Worm (Caenorhabditis elegans): Measurements from ENCODE around the gene str-248.
"Not testable (repeated sequence)": the region's sequence is repeated elsewhere in the genome, so short reads cannot be mapped to it uniquely, and the experiment has no call there.

str-248 gene

DNA sequence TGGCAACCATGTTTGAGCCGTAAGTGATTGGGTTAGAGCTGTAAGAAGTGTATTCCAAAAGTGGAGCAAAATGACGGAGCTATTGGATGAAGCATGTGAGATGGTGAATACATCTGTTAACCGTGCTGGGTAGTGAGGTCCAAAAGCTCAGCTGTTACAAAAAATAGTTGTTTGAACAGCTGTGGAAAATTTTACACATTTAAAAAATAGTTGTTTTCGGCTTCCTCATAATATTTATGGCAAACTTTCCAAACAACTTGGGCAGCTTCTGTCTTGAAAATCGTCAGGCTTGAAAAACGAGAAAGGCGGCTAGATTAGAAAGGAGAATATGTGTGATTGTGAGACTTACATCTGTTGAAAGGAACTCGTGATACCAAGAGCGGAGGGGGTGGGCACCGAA is 24.4 kb downstream of the str-248 start, which contains the start of gene fbxa-154:
TSS of gene fbxa-154 (minus strand) at position 101 of the 400 bp plus-strand sequence.
- no peak for TF ChIP-seq ama-1 (optimal IDR thresholded peaks at IDR 0.05)
- no peak for TF ChIP-seq ceh-13 (GFP tag; optimal IDR thresholded peaks at IDR 0.05)
- TF ChIP-seq tbx-11 (GFP tag; IDR thresholded peaks at IDR 0.05) = no peak
- TF ChIP-seq sea-1 (GFP tag; conservative IDR thresholded peaks at IDR 0.05) = no peak
- no peak for TF ChIP-seq hnd-1 (tag; optimal IDR thresholded peaks at IDR 0.05)
- TF ChIP-seq scrt-1 (GFP tag; IDR thresholded peaks at IDR 0.05) = no peak
- no peak for TF ChIP-seq F13C5.2 (tag; optimal IDR thresholded peaks at IDR 0.05)
- TF ChIP-seq ets-7 (tag; optimal IDR thresholded peaks at IDR 0.05) = no peak
- no peak for TF ChIP-seq hmg-4 (GFP tag; optimal IDR thresholded peaks at IDR 0.05)
- no peak for TF ChIP-seq hmbx-1 (tag; optimal IDR thresholded peaks at IDR 0.05)
- TF ChIP-seq tbx-37 (GFP tag; conservative IDR thresholded peaks at IDR 0.05) = no peak
- TF ChIP-seq B0310.2 (tag; optimal IDR thresholded peaks at IDR 0.05) = no peak
- no peak for TF ChIP-seq flt-1 (GFP tag; IDR thresholded peaks at IDR 0.05)
- TF ChIP-seq ceh-36 (tag; optimal IDR thresholded peaks at IDR 0.05) = no peak
- TF ChIP-seq tra-4 (tag; optimal IDR thresholded peaks at IDR 0.05) = no peak

DNA sequence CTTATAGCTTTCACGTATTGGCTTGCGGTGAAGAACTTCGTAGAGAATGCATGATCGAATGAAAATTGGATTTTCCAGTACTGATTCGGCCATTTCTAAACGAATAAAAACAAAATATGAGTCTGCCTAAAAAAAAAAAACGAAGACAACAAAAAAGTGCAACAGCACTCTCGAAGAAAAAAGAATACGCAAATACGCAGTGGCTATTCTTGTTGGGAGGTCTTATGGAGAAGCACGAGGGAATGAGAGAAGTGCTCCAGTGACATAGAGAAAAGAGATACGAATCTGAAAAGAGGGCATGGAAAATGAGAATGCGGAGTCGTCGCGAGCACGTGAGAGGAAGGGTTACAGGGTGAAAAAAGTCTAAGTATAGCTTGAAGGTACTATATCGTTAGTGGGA is 27.2 kb downstream of the str-248 start, which contains the start of gene fbxa-152:
TSS of gene fbxa-152 (minus strand) at position 101 of the 400 bp plus-strand sequence.
- no peak for TF ChIP-seq flt-1 (GFP tag; IDR thresholded peaks at IDR 0.05)
- no peak for TF ChIP-seq hmg-4 (GFP tag; optimal IDR thresholded peaks at IDR 0.05)
- no peak for TF ChIP-seq hmbx-1 (tag; optimal IDR thresholded peaks at IDR 0.05)
- TF ChIP-seq scrt-1 (GFP tag; IDR thresholded peaks at IDR 0.05) = no peak
- TF ChIP-seq pes-1 (GFP tag; IDR thresholded peaks at IDR 0.05) = no peak
- no peak for TF ChIP-seq hnd-1 (tag; optimal IDR thresholded peaks at IDR 0.05)
- no peak for TF ChIP-seq sea-1 (GFP tag; conservative IDR thresholded peaks at IDR 0.05)
- TF ChIP-seq tra-4 (tag; optimal IDR thresholded peaks at IDR 0.05) = no peak
- no peak for TF ChIP-seq ceh-13 (GFP tag; optimal IDR thresholded peaks at IDR 0.05)
- no peak for TF ChIP-seq tbx-11 (GFP tag; IDR thresholded peaks at IDR 0.05)
- no peak for TF ChIP-seq B0310.2 (tag; optimal IDR thresholded peaks at IDR 0.05)
- TF ChIP-seq ceh-36 (tag; optimal IDR thresholded peaks at IDR 0.05) = no peak
- no peak for TF ChIP-seq F13C5.2 (tag; optimal IDR thresholded peaks at IDR 0.05)
- no peak for TF ChIP-seq ama-1 (optimal IDR thresholded peaks at IDR 0.05)
- no peak for TF ChIP-seq aly-1 (tag; optimal IDR thresholded peaks at IDR 0.05)

DNA sequence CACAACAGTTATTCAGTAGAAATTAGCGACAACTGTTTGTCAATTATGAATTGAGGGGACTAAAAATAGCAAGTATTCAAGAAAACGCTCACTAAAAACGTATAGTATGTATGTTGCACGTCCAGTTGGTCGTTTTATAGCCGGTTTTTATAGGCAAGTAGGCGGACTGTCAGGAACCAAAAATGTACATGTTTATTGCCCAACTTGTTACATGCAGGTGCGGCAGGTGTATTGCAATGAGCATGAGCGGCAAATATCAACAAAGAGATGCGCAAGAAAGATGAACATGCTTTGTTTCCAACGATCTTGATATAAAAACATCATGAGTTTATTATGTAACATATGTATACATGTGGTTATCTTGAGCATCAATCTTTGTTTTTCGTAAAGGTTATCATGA is 29.7 kb downstream of the str-248 start, which contains the start of gene B0391.14:
TSS of gene B0391.14 (minus strand) at position 101 of the 400 bp plus-strand sequence.
- TF ChIP-seq tbx-37 (GFP tag; conservative IDR thresholded peaks at IDR 0.05); ceh-36 (tag; optimal IDR thresholded peaks at IDR 0.05); hmbx-1 (tag; optimal IDR thresholded peaks at IDR 0.05): not testable (repeated sequence)

DNA sequence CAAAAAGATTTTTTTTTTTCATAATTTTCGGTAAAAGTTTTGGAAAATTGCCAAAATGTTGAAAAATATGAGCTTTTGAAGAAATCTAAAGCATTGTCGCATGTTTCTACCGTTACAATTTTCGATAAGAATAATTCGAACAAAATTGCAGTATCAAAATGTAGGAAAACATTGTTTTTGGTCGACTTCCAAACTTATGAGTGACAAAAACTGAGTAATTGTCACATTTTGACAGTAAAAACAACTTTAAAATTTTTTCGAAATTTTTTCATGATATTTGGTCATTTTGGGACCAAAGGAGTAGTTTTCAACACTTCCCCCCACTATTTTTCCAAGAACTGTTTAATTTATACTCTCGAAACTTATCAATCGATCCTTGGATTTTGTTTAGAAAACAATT is 34.9 kb downstream of the str-248 start, which contains the start of gene fbxa-139:
TSS of gene fbxa-139 (minus strand) at position 101 of the 400 bp plus-strand sequence.
- TF ChIP-seq scrt-1 (GFP tag; IDR thresholded peaks at IDR 0.05) (no peak), B0310.2 (tag; optimal IDR thresholded peaks at IDR 0.05) (no peak), ama-1 (optimal IDR thresholded peaks at IDR 0.05) (no peak), tbx-37 (GFP tag; conservative IDR thresholded peaks at IDR 0.05) (no peak), aly-1 (tag; optimal IDR thresholded peaks at IDR 0.05) (no peak), pes-1 (GFP tag; IDR thresholded peaks at IDR 0.05) (no peak), tbx-11 (GFP tag; IDR thresholded peaks at IDR 0.05) (no peak)

DNA sequence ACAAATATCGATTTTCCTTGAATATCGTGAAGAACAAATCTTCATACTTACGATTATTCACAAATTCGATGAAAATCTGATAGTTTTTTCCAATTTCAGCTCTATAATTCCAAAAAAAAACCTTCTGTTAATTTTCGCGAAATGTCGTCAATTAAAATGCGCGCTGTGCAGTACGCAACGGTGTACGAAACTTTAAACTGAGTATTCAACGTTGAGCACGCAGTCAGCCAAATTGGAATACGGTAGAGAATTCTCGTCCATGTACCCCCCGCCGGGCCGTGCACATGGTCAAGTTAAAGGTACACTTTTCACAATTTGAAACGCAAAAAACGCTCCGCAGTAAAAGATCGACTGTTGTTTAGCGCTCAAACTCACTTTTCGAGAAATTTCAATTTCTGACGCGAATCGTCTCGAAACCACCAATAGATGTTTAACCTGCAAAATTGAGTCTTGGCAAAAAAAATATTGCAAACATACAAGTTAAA is 39.2 kb downstream of the str-248 start, which contains the start of gene F28F8.7:
TSS of gene F28F8.7 (minus strand) at position 435 of the 485 bp plus-strand sequence.
- 0 out of 2 replicates have a peak, but pooled peaks have one; percentile 41 for TF ChIP-seq scrt-1 (GFP tag; IDR thresholded peaks at IDR 0.05)
- 0 out of 2 replicates have a peak, but pooled peaks have one; percentile 39 for TF ChIP-seq tbx-11 (GFP tag; IDR thresholded peaks at IDR 0.05)

DNA sequence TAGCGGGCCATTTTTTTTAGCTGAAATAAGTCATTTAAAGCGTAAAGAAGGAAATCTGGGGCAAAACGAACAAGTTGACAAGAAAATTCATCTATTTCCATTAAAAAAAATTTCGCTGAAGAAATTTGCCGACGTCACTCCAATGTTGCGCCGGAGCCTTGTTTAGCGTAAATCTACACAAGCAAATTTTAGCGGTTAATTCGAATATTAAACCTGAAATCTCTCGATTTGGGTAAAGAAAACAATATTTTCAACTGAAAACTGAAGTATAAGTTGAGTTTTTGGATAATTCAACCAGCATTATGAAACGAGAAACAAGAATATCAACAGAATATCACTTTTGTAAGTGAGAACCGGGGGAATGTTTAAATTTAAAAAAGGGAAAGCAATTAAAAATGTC is 51.1 kb downstream of the str-248 start, which contains the start of gene F28F8.9:
TSS of gene F28F8.9 (minus strand) at position 288 of the 400 bp plus-strand sequence.
- TF ChIP-seq tbx-11 (GFP tag; IDR thresholded peaks at IDR 0.05) (no peak), F13C5.2 (tag; optimal IDR thresholded peaks at IDR 0.05) (no peak), pes-1 (GFP tag; IDR thresholded peaks at IDR 0.05) (no peak), tbx-37 (GFP tag; conservative IDR thresholded peaks at IDR 0.05) (no peak), ets-7 (tag; optimal IDR thresholded peaks at IDR 0.05) (no peak), aly-1 (tag; optimal IDR thresholded peaks at IDR 0.05) (no peak), tra-4 (tag; optimal IDR thresholded peaks at IDR 0.05) (no peak), sea-1 (GFP tag; conservative IDR thresholded peaks at IDR 0.05) (no peak), scrt-1 (GFP tag; IDR thresholded peaks at IDR 0.05) (no peak), flt-1 (GFP tag; IDR thresholded peaks at IDR 0.05) (no peak), B0310.2 (tag; optimal IDR thresholded peaks at IDR 0.05) (no peak), ceh-13 (GFP tag; optimal IDR thresholded peaks at IDR 0.05) (no peak), hmbx-1 (tag; optimal IDR thresholded peaks at IDR 0.05) (no peak), hnd-1 (tag; optimal IDR thresholded peaks at IDR 0.05) (no peak), ama-1 (optimal IDR thresholded peaks at IDR 0.05) (no peak)
